Fruit fly (Drosophila melanogaster) Kc167 (cell line): ENCODE measurements around the gene Lcch3.

Experiments
- Myc ChIP-seq: fragments of >200 bp; optimal IDR thresholded peaks from 2 replicates; lab custom pipeline; 2017; ENCODE audit warnings: missing external identifiers
- Sin3A ChIP-seq: fragments of >200 bp; optimal IDR thresholded peaks from 2 replicates; lab custom pipeline; 2018; ENCODE audit warnings: missing external identifiers
- h ChIP-seq: fragments of >200 bp; optimal IDR thresholded peaks from 3 replicates; lab custom pipeline; 2018; ENCODE audit warnings: missing external identifiers
- insv ChIP-seq: fragments of >200 bp; optimal IDR thresholded peaks from 3 replicates; lab custom pipeline; 2018; ENCODE audit warnings: missing external identifiers
- psq ChIP-seq: fragments of >200 bp; optimal IDR thresholded peaks from 2 replicates; lab custom pipeline; 2017; ENCODE audit warnings: missing external identifiers
- ttk ChIP-seq: sonication (Bioruptor generic); optimal IDR thresholded peaks from 2 replicates; lab custom pipeline; 2017; ENCODE audit warnings: missing external identifiers

The Lcch3 gene

dm6 chrX:15924805-15925204 is at the start of gene Lcch3:
Lcch3 (plus strand) TSS chrX:15925105.
- TF ChIP-seq Sin3A (lab: Kevin White, UChicago) = no peak
- TF ChIP-seq h (lab: Kevin White, UChicago) = no peak
- TF ChIP-seq Myc (lab: Kevin White, UChicago) = no peak
- no peak for TF ChIP-seq insv (lab: Kevin White, UChicago)
- TF ChIP-seq psq (lab: Kevin White, UChicago) = no peak
- no peak for TF ChIP-seq ttk (lab: Kevin White, UChicago)

DNA sequence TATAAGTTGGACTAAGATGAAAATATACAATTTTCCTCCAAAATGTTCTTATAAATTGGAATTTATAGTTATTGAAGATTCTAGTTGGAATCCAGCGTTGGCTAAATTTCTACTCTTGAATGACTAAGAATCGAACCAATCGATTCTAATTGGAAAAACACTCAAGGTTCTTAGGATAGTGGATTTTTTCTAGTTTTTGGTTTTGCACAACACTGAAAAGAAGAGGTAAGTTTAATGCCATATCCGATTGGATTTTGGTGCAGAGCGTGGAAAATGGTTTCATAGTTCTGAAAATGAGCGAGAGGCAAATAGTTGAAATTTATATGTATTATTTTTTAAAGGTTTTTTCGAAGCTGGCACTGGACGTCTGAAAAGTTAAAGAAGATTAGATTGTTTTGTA is 49.3 kb upstream of the Lcch3 start:
- TF ChIP-seq h (lab: Kevin White, UChicago) (no peak), psq (lab: Kevin White, UChicago) (no peak), Myc (lab: Kevin White, UChicago) (no peak), ttk (lab: Kevin White, UChicago) (no peak), Sin3A (lab: Kevin White, UChicago) (no peak), insv (lab: Kevin White, UChicago) (no peak)

DNA sequence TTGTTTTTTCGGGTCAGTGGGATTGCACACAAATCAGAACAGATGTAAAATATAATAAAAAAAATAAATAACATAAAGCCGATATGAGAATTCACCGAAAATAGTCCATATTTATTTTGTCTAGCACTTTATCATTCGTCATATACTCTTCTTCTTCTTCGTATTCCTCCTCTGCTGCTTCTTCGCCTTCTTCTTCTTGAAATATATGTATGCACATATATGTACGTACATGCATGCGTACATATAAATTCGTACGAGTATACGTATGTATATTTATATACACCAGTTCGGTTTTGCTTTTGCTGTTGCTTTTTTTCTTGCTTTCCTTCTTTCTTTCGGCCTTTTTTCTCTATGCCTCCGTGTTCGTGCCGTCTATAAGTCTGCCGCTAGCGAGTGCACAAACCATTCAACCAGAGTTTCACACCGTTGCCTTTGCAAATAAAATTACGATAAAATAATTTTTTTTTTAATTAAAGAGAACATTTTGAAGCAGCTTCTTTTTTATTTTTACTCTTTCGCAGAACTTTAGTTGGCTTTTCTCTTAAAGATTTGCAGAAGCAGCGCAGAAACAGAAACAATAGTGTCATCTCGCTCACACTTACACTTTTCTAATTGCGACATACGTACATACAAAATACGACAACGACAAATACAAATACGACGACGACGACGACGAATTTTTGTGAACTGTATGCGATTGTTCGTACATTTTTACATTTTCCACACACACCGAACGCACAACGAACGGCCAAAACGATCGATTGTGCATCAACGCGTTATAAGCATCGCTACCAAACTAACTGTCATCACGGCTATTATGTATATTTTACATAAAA is 38.3 kb upstream of the Lcch3 start:
- TF ChIP-seq ttk (lab: Kevin White, UChicago) = no peak
- peak; percentile 85 for TF ChIP-seq psq (lab: Kevin White, UChicago)

DNA sequence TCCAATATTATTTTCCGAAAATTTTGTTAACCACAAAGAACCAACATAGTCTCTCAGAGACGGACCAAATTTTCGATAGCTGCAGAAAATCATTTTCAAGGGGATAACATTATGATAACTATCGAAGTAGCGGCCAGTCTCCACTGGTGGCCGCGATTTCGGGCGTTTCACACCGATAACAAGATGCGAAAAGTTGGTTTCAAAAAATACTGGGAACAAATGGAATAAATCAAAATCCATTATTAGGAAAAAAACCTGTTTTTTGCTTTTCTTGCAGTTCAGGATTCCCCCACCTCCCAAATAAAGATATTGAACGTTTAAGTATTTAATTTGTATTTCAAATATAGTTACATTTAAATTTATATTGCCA is 37.7 kb upstream of the Lcch3 start, which contains the start of gene tay:
tay (minus strand) TSS at position 65 of the 370 bp plus-strand sequence.
- TF ChIP-seq ttk (lab: Kevin White, UChicago) (no peak), h (lab: Kevin White, UChicago) (no peak)

DNA sequence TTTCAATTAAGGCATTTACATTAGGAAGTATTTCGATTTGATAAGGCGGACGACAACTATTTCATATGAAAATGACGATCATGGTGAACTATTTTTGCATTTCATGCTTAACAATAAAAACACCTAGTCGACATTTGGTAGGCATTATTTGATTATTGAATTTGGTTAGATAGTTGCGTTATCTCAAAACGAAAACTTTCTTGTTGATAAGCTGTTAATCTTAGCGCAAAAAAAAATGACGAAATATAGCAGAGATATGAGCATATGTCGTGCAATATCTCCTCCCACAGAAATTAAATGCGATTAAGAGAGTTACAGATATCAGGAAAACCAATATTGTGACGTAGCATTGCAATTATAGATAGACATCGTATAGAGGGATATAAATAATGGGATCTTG is 36.1 kb upstream of the Lcch3 start:
- TF ChIP-seq psq (lab: Kevin White, UChicago) = no peak
- TF ChIP-seq h (lab: Kevin White, UChicago) = no peak
- TF ChIP-seq Myc (lab: Kevin White, UChicago) = no peak
- TF ChIP-seq Sin3A (lab: Kevin White, UChicago) = no peak
- no peak for TF ChIP-seq insv (lab: Kevin White, UChicago)

DNA sequence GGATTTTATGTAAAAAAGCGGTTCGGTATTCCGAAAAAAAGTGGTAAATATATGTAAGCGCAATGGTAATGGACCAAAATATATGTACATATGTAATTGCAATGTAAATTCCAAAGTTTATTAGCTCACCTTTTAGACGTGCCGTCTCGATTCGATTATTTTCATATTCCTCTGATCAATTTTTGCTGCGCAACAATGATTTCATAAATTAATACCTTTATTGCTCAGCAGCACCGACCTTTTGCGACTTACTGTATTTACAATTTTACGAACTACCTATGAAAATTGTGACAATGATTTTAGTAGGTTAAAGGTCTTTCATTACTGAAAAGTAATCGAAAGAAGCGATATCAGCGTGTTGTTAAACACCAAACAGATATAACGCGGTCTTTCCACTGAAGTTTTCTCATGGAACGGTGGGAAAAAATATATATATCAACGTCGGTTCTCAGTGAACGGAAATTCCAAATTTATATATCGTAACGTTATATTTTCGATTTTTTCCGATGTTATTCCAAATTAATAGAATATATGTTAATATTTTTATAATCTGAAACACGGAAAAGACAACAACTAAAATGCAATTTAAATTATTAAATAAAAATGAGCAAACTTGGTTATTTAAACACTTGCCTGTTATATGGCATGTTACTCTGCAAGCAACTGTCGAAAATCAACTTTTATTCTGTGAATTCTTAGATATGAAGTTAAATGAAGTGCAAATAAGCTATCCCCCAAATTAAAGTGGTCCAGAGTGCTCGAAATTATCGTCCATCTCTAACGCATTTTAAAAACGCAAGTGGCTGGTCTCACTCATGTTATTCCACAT is 34.9 kb upstream of the Lcch3 start, which contains the start of the genes MSBP and CG15916:
MSBP (minus strand) TSS at position 330 of the 829 bp plus-strand sequence.
CG15916 (plus strand) TSS at position 810 of the 829 bp plus-strand sequence.
- TF ChIP-seq ttk (lab: Kevin White, UChicago) (no peak), h (lab: Kevin White, UChicago) (no peak), psq (lab: Kevin White, UChicago) (no peak)

DNA sequence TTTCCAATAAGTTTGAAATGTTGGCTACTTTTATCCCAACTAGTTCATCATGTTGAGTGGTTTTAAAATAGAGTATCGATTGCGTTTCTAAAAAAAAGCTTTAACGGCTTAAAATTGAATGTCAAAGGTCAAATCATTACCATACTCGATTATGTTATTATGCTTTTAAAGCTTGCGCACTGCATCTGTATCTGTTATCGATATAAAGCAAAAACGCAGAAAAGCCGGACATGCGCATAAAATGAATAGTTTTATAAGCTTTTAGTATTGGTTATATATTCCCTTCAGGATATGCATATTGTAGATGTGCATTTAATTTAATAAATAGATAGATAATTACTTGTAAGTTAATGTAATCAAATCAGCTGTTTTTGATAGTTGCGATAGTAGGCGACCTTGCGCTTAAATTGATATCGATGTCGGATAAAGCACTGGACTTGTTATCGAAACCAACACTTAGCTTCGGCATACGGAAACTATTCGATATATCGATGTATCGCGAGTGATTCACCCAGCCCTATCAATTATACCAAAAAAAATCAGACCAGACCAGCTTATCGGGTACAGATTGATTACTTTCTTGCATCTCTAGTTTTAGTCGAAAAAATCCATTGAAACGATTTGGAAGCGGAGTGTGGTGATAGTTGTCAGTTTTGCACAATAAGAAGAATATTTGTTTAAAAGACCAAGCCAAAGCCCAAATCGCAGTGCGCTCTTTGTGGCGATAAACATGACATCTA is 33.1 kb upstream of the Lcch3 start, which contains the start of gene shi:
shi (plus strand) TSS at position 511 of the 740 bp plus-strand sequence.
- TF ChIP-seq insv (lab: Kevin White, UChicago) (no peak), h (lab: Kevin White, UChicago) (no peak), Myc (lab: Kevin White, UChicago) (no peak), ttk (lab: Kevin White, UChicago) (no peak), Sin3A (lab: Kevin White, UChicago) (no peak), psq (lab: Kevin White, UChicago) (no peak)

- TF ChIP-seq ttk (lab: Kevin White, UChicago) (no peak), psq (lab: Kevin White, UChicago) (no peak), Sin3A (lab: Kevin White, UChicago) (no peak), Myc (lab: Kevin White, UChicago) (no peak), h (lab: Kevin White, UChicago) (no peak), insv (lab: Kevin White, UChicago) (no peak)
These were observed 31.1 kb upstream of the Lcch3 start for dm6 chrX:15893732-15894264.

DNA sequence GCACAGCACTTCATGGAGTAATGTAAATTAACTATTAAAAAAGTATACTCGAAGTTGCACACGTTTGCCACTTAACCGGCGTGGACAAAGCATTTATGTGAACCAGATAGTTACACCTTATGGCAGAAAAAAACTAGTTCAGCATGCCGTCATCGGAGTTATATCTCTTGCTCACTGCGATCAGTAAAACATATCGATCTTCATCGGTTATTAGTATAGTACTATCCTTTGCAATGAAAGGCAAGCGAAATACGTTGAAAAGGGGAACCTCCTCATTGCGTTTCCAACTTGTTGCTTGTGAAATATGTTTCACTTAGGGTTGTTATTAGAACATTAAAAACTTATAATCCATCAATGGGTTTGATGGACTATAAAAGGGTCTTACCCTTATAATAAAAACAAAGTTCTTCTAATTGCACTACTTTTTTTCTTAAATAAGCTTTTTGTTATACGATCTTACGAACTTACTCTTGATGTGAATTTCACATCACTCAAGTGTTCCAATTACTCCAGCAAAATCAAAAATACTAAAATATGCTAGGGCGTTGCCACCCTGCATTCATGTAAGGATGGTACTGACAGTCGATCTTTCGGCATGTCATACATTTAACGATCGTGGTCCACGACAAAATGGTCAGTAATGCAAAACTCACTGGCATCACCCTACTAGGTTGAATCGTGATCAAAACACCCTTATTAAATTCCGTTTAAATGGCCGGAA is 15.2 kb upstream of the Lcch3 start, which contains the start of gene CycD:
CycD (minus strand) TSS at position 113 of the 721 bp plus-strand sequence.
- TF ChIP-seq psq (lab: Kevin White, UChicago) (no peak), Myc (lab: Kevin White, UChicago) (no peak), ttk (lab: Kevin White, UChicago) (no peak), Sin3A (lab: Kevin White, UChicago) (no peak), h (lab: Kevin White, UChicago) (no peak), insv (lab: Kevin White, UChicago) (no peak)

DNA sequence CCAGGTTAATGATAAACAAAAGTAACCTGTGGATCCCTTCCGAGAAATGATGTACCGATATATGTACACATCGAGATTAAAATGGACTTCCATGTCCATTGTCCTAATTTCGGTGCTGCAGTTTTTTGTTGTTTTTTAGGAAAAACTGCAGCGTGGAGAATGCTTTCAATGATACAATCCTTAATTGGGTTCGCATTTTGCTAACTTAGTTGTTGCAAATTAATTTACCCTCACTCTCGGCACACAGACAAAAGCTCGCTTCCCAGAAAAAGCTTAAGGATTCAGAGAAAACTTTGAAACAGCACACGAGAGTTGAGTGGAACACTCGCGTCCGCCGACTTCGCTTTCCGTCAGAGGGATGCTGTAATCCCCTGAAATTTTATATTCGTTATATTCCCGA is 14.3 kb upstream of the Lcch3 start, which contains the start of gene Lrp4:
Lrp4 (plus strand) TSS at position 301 of the 400 bp plus-strand sequence.
- TF ChIP-seq Sin3A (lab: Kevin White, UChicago) (no peak), Myc (lab: Kevin White, UChicago) (no peak), psq (lab: Kevin White, UChicago) (no peak), h (lab: Kevin White, UChicago) (no peak), ttk (lab: Kevin White, UChicago) (no peak), insv (lab: Kevin White, UChicago) (no peak)
